Worm (Caenorhabditis elegans): Measurements from ENCODE around the gene lgc-39.

ce11 chrV:7178843-7179242 is 3.5 kb downstream of the lgc-39 start, which contains the start of gene cpsf-2:
- TF ChIP-seq ceh-82 (tag; optimal IDR thresholded peaks at IDR 0.05) (no peak), aly-2 (tag; optimal IDR thresholded peaks at IDR 0.05) (no peak), lsy-2 (tag; optimal IDR thresholded peaks at IDR 0.05) (no peak), egl-27 (tag; optimal IDR thresholded peaks at IDR 0.05) (no peak)

Data from whole organism, L4 larva.